Worm (Caenorhabditis elegans) whole organism, early embryonic: ENCODE results near the gene K12H6.12.

ENCODE experiments used
- B0310.2 ChIP-seq: sonication (generic microtip); optimal IDR thresholded peaks from 2 replicates; lab custom pipeline; 2016; ENCODE audit warnings: mild to moderate bottlenecking, missing genetic modification characterization, missing compliant biosample characterization
- F13C5.2 ChIP-seq: sonication (generic microtip); optimal IDR thresholded peaks from 2 replicates; lab custom pipeline; 2017; ENCODE audit warnings: mild to moderate bottlenecking, missing genetic modification characterization, inconsistent platforms, missing compliant biosample characterization
- ama-1 ChIP-seq: fragments of 150-350 bp; optimal IDR thresholded peaks from 2 replicates; lab custom pipeline; 2014
- ceh-36 ChIP-seq: sonication (generic microtip); optimal IDR thresholded peaks from 2 replicates; lab custom pipeline; 2016; ENCODE audit warnings: missing genetic modification characterization, inconsistent platforms, missing compliant biosample characterization
- hmg-4 ChIP-seq: fragments of 200-800 bp; sonication (Bioruptor generic); optimal IDR thresholded peaks from 2 replicates; lab custom pipeline; 2018; ENCODE audit warnings: mild to moderate bottlenecking, missing genetic modification characterization, missing compliant biosample characterization
- tbx-37 ChIP-seq: fragments of 200-800 bp; sonication (Bioruptor generic); conservative IDR thresholded peaks from 2 replicates; pipeline ENCODE4 v1.3.6; 2022; ENCODE audit warnings: missing genetic modification reagents, missing genetic modification characterization, missing compliant biosample characterization
- tra-4 ChIP-seq: sonication (generic microtip); optimal IDR thresholded peaks from 2 replicates; lab custom pipeline; 2017; ENCODE audit warnings: missing genetic modification characterization, missing compliant biosample characterization

DNA sequence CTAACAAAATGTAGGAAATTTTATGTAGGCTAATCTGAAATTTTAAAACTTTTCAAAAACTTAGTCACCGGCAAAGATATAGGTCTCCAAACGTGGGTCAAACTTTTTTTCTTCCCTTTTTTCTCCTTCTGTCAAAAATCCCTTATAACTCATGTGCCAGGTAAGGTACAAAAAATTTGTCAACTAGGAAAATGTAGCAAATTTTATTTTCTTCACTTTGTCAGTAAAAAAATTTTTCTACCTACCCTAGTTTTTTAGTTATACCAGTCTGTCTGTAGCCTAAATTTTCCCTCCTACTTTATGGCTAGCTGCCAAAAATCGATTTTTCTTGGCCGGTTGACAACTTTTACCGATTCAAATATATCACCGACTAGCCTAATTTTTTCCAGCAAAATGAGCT is 8.7 kb downstream of the K12H6.12 start, which contains the start of gene set-13:
- no peak for TF ChIP-seq ama-1
- no peak for TF ChIP-seq B0310.2 (tag; lab: Kevin White, UChicago)
- TF ChIP-seq F13C5.2 (tag; lab: Kevin White, UChicago): no peak
- TF ChIP-seq hmg-4: no peak
- no peak for TF ChIP-seq ceh-36 (tag; lab: Kevin White, UChicago)
- no peak for TF ChIP-seq tbx-37
- TF ChIP-seq tra-4 (tag; lab: Kevin White, UChicago): no peak
